Fruit fly (Drosophila melanogaster) whole organism, adult: ENCODE data around the gene CG18095.
A peak's percentile ranks its signal among the peaks of the same experiment; 100 is the strongest.

Source experiments
- CG11617 ChIP-seq: fragments of 200-800 bp; sonication (Bioruptor generic); optimal IDR thresholded peaks from 2 replicates; lab custom pipeline; 2017; ENCODE audit warnings: mild to moderate bottlenecking, missing biosample characterization, missing genetic modification reagents, missing genetic modification characterization
- CG12768 ChIP-seq: fragments of 200-800 bp; sonication (Bioruptor generic); optimal IDR thresholded peaks from 2 replicates; lab custom pipeline; 2017; ENCODE audit warnings: missing biosample characterization, missing genetic modification characterization, mild to moderate bottlenecking, moderate library complexity, missing genetic modification reagents
- CG14711 ChIP-seq: fragments of 200-800 bp; sonication (Bioruptor generic); optimal IDR thresholded peaks from 2 replicates; lab custom pipeline; 2018; ENCODE audit warnings: missing biosample characterization, mild to moderate bottlenecking, missing genetic modification characterization, moderate library complexity
- CG33017 ChIP-seq: fragments of 200-800 bp; sonication (Bioruptor generic); optimal IDR thresholded peaks from 2 replicates; lab custom pipeline; 2018; ENCODE audit warnings: missing biosample characterization, mild to moderate bottlenecking, missing genetic modification characterization, moderate library complexity
- Crg-1 ChIP-seq: fragments of 200-800 bp; sonication (Bioruptor generic); optimal IDR thresholded peaks from 2 replicates; lab custom pipeline; 2016; ENCODE audit warnings: missing biosample characterization, missing genetic modification characterization
- Hr96 ChIP-seq: fragments of 200-800 bp; sonication (Bioruptor generic); optimal IDR thresholded peaks from 2 replicates; lab custom pipeline; 2016; ENCODE audit warnings: missing biosample characterization, missing genetic modification characterization
- bab1 ChIP-seq: fragments of 200-800 bp; sonication (Bioruptor generic); optimal IDR thresholded peaks from 3 replicates; lab custom pipeline; 2019; ENCODE audit warnings: missing biosample characterization, mild to moderate bottlenecking, missing genetic modification characterization, moderate library complexity
- kay ChIP-seq: fragments of 200-800 bp; sonication (Bioruptor generic); peaks from one replicate; lab custom pipeline; 2016; ENCODE audit warnings: missing biosample characterization, missing genetic modification characterization, borderline replicate concordance
- ovo ChIP-seq: fragments of 200-800 bp; sonication (Bioruptor generic); optimal IDR thresholded peaks from 2 replicates; lab custom pipeline; 2016; ENCODE audit warnings: missing biosample characterization, missing genetic modification characterization
- tj ChIP-seq: fragments of 200-800 bp; sonication (Bioruptor generic); optimal IDR thresholded peaks from 3 replicates; lab custom pipeline; 2017; ENCODE audit warnings: missing biosample characterization, mild to moderate bottlenecking, missing genetic modification characterization, moderate library complexity
- toe ChIP-seq: fragments of 200-800 bp; sonication (Bioruptor generic); optimal IDR thresholded peaks from 2 replicates; lab custom pipeline; 2016; ENCODE audit warnings: missing biosample characterization, missing genetic modification characterization

DNA sequence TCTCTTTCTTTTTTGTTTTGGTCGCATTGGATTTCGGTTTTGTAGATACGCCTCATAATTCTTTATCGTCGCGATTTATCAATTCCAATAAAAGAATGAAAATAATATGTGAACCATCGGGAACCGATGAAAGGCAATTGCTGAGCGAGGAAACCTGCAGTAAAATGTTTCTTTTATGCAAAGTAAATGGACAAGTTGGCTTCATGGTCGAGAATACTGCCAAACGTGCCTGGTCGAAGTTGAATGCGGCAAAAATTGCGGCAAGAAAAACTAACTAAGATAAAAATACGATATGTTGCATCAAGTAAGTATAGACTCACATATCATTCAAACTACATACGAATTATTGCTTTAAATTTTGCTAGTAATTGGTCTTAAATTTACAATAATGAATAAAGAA, 23.5 kb downstream of the CG18095 start, which contains the start of gene CG42692:
- no peak for TF ChIP-seq ovo (GFP tag; lab: Kevin White, UChicago)
- TF ChIP-seq Crg-1, result no peak
- TF ChIP-seq toe (GFP tag; lab: Kevin White, UChicago), result no peak
- TF ChIP-seq CG12768 (GFP tag; lab: Kevin White, UChicago), result no peak
- TF ChIP-seq tj (GFP tag; lab: Kevin White, UChicago), result no peak
- TF ChIP-seq CG14711 (tag; lab: Kevin White, UChicago), result no peak
- TF ChIP-seq kay (GFP tag; lab: Kevin White, UChicago), result peak; percentile 40
- TF ChIP-seq CG11617 (GFP tag; lab: Kevin White, UChicago), result no peak
- no peak for TF ChIP-seq CG33017 (tag; lab: Kevin White, UChicago)
- no peak for TF ChIP-seq bab1 (GFP tag; lab: Kevin White, UChicago)
- TF ChIP-seq Hr96 (GFP tag; lab: Kevin White, UChicago), result no peak
